Worm (Caenorhabditis elegans) whole organism, L3 larva: ENCODE results near the gene F07E5.13.

Source experiments
- ZK546.5 ChIP-seq: sonication (generic microtip); optimal IDR thresholded peaks from 2 replicates; lab custom pipeline; 2017; ENCODE audit warnings: missing biosample characterization, missing genetic modification characterization
- aly-2 ChIP-seq: fragments of 150-350 bp; optimal IDR thresholded peaks from 2 replicates; lab custom pipeline; 2014; ENCODE audit warnings: missing biosample characterization, missing genetic modification characterization
- ceh-28 ChIP-seq: fragments of 150-350 bp; optimal IDR thresholded peaks from 2 replicates; lab custom pipeline; 2014; ENCODE audit warnings: missing biosample characterization, missing genetic modification reagents, missing genetic modification characterization
- daf-12 ChIP-seq: fragments of 150-350 bp; optimal IDR thresholded peaks from 2 replicates; lab custom pipeline; 2014; ENCODE audit warnings: missing biosample characterization, missing genetic modification reagents, missing genetic modification characterization
- eor-1 ChIP-seq, 2 experiments: fragments of 150-350 bp; optimal IDR thresholded peaks; 2 replicates each; lab custom pipeline; 2014 to 2018; ENCODE audit warnings: missing biosample characterization in 2 of 2, missing genetic modification characterization in 2 of 2
- fkh-10 ChIP-seq: sonication (generic microtip); optimal IDR thresholded peaks from 2 replicates; lab custom pipeline; 2017; ENCODE audit warnings: missing biosample characterization, missing genetic modification reagents, missing genetic modification characterization
- mdl-1 ChIP-seq: fragments of 150-350 bp; optimal IDR thresholded peaks from 2 replicates; lab custom pipeline; 2014; ENCODE audit warnings: missing biosample characterization, missing genetic modification characterization
- nfya-1 ChIP-seq: sonication (generic microtip); optimal IDR thresholded peaks from 2 replicates; lab custom pipeline; 2017; ENCODE audit warnings: missing genetic modification characterization, mild to moderate bottlenecking, missing compliant biosample characterization, antibody characterized with exemption, moderate library complexity; ENCODE audit not compliant: insufficient read depth
- nhr-11 ChIP-seq: fragments of 150-350 bp; optimal IDR thresholded peaks from 2 replicates; lab custom pipeline; 2014; ENCODE audit warnings: missing biosample characterization, missing genetic modification characterization
- nhr-77 ChIP-seq: fragments of 150-350 bp; optimal IDR thresholded peaks from 2 replicates; lab custom pipeline; 2014; ENCODE audit warnings: missing biosample characterization, missing genetic modification characterization
- snpc-4 ChIP-seq: fragments of 150-350 bp; optimal IDR thresholded peaks from 2 replicates; lab custom pipeline; 2014; ENCODE audit warnings: missing biosample characterization, missing genetic modification characterization
- unc-62 ChIP-seq: fragments of 150-350 bp; sonication (generic microtip); optimal IDR thresholded peaks from 4 replicates; lab custom pipeline; 2014; ENCODE audit warnings: missing biosample characterization, missing genetic modification reagents, missing genetic modification characterization
- ztf-11 ChIP-seq: fragments of 150-350 bp; optimal IDR thresholded peaks from 2 replicates; lab custom pipeline; 2014; ENCODE audit warnings: missing biosample characterization, missing genetic modification characterization

DNA sequence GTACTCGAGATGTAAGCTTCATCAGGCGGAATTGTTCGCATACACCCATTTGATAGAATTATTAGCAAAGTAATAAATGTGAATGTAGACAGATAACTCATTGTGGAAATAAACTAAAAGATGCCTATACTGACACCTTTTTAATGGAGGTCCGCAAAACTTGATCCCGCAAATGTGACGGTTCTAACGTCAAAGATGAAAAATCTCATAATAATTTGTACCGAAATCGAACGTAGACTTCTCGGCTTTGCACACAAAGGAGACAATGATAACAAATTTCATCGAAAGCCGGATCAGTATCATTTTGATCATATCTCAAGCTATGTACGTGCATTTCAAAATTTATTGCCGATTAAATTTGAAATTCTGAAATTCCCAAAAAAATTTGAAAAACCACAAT, 44.4 kb upstream of the F07E5.13 start, which contains the start of gene R52.4:
- no peak for TF ChIP-seq eor-1 (tag; optimal IDR thresholded peaks at IDR 0.05; lab: Kevin White, UChicago)
- no peak for TF ChIP-seq fkh-10 (GFP tag; lab: Kevin White, UChicago)
- TF ChIP-seq ztf-11: no peak
- no peak for TF ChIP-seq nhr-77 (tag; lab: Kevin White, UChicago)
- no peak for TF ChIP-seq ceh-28 (tag; lab: Kevin White, UChicago)
- no peak for TF ChIP-seq unc-62
- TF ChIP-seq ZK546.5 (tag; lab: Kevin White, UChicago): no peak
- no peak for TF ChIP-seq daf-12 (tag; lab: Kevin White, UChicago)
- TF ChIP-seq mdl-1 (tag; lab: Kevin White, UChicago): no peak
- TF ChIP-seq aly-2 (tag; lab: Kevin White, UChicago): no peak
- no peak for TF ChIP-seq snpc-4
- no peak for TF ChIP-seq nfya-1
- no peak for TF ChIP-seq nhr-11 (tag; lab: Kevin White, UChicago)
